Worm (Caenorhabditis elegans) whole organism, L1 larva: ENCODE results near the gene F13H10.9.
A peak's percentile ranks its signal among the peaks of the same experiment; 100 is the strongest.

Source experiments
- ceh-63 ChIP-seq: fragments of 200-800 bp; sonication (Bioruptor generic); optimal IDR thresholded peaks from 2 replicates; lab custom pipeline; 2018; ENCODE audit warnings: mild to moderate bottlenecking, missing genetic modification characterization, missing compliant biosample characterization
- dpl-1 ChIP-seq, 3 experiments: fragments of 150-350 bp in 2 of 3; sonication (generic microtip) in 1 of 3; optimal IDR thresholded peaks; 2 replicates each; lab custom pipeline; 2014 to 2017; ENCODE audit warnings: missing biosample characterization in 3 of 3, missing genetic modification characterization in 3 of 3, missing genetic modification reagents in 3 of 3
- irx-1 ChIP-seq: sonication (generic microtip); optimal IDR thresholded peaks from 2 replicates; lab custom pipeline; 2016; ENCODE audit warnings: missing genetic modification characterization, missing compliant biosample characterization
- lin-13 ChIP-seq: fragments of 150-350 bp; optimal IDR thresholded peaks from 2 replicates; lab custom pipeline; 2014; ENCODE audit warnings: missing biosample characterization, missing genetic modification reagents, missing genetic modification characterization
- lin-39 ChIP-seq: fragments of 150-350 bp; optimal IDR thresholded peaks from 2 replicates; lab custom pipeline; 2014; ENCODE audit warnings: missing biosample characterization, missing genetic modification reagents, missing genetic modification characterization
- lsy-2 ChIP-seq, 2 experiments: fragments of 150-350 bp; optimal IDR thresholded peaks; 2 replicates each; lab custom pipeline; 2014; ENCODE audit warnings: missing biosample characterization in 2 of 2, missing genetic modification characterization in 2 of 2
- mep-1 ChIP-seq: fragments of 150-350 bp; optimal IDR thresholded peaks from 2 replicates; lab custom pipeline; 2014; ENCODE audit warnings: missing biosample characterization, missing genetic modification characterization
- nhr-47 ChIP-seq: sonication (generic microtip); optimal IDR thresholded peaks from 2 replicates; lab custom pipeline; 2016; ENCODE audit warnings: mild to moderate bottlenecking, missing genetic modification characterization, moderate library complexity, missing compliant biosample characterization
- pqm-1 ChIP-seq: sonication (generic microtip); optimal IDR thresholded peaks from 3 replicates; lab custom pipeline; 2017; ENCODE audit warnings: missing biosample characterization, missing genetic modification characterization
- rnt-1 ChIP-seq: sonication (generic microtip); optimal IDR thresholded peaks from 2 replicates; lab custom pipeline; 2016; ENCODE audit warnings: mild to moderate bottlenecking, missing genetic modification characterization, moderate library complexity, missing compliant biosample characterization
- snpc-4 ChIP-seq: fragments of 150-350 bp; optimal IDR thresholded peaks from 2 replicates; lab custom pipeline; 2014; ENCODE audit warnings: missing biosample characterization, missing genetic modification characterization
- ztf-11 ChIP-seq, 2 experiments: sonication (generic microtip); optimal IDR thresholded peaks; 2 replicates each; lab custom pipeline; 2016 to 2017; ENCODE audit warnings: missing genetic modification characterization in 2 of 2, missing biosample characterization in 1 of 2, missing compliant biosample characterization in 1 of 2
- ztf-4 ChIP-seq: fragments of 150-350 bp; optimal IDR thresholded peaks from 2 replicates; lab custom pipeline; 2014; ENCODE audit warnings: missing biosample characterization, missing genetic modification characterization

- TF ChIP-seq ceh-63 (GFP tag; lab: Kevin White, UChicago) = no peak
- peak; percentile 62 for TF ChIP-seq rnt-1 (tag; lab: Kevin White, UChicago)
- no peak for TF ChIP-seq lsy-2 (tag; optimal IDR thresholded peaks at IDR 0.05; lab: Kevin White, UChicago)
- TF ChIP-seq ztf-11 (tag; optimal IDR thresholded peaks at IDR 0.05; lab: Kevin White, UChicago) = no peak
- TF ChIP-seq lin-39 (tag; lab: Kevin White, UChicago) = no peak
- TF ChIP-seq irx-1 (tag; lab: Kevin White, UChicago) = no peak
- TF ChIP-seq snpc-4 (tag; lab: Kevin White, UChicago) = no peak
- no peak for TF ChIP-seq ztf-4 (tag; lab: Kevin White, UChicago)
- TF ChIP-seq dpl-1 (GFP tag; optimal IDR thresholded peaks at IDR 0.05; lab: Kevin White, UChicago) = no peak
- TF ChIP-seq lin-13 (GFP tag; lab: Kevin White, UChicago) = no peak
- TF ChIP-seq pqm-1 = no peak
- TF ChIP-seq nhr-47 (tag; lab: Kevin White, UChicago) = no peak
- TF ChIP-seq mep-1 (tag; lab: Kevin White, UChicago) = no peak
These were observed 44.0 kb upstream of the F13H10.9 start, which contains the start of gene Y69E1A.5 for ce11 chrIV:10957583-10958229.
